Fruit fly (Drosophila melanogaster) whole organism, embryonic: ENCODE results near the gene CG31875.
A peak's percentile ranks its signal among the peaks of the same experiment; 100 is the strongest.

ENCODE experiments used
- B-H1 ChIP-seq: fragments of 200-800 bp; sonication (Bioruptor generic); IDR thresholded peaks from 3 replicates; pipeline ENCODE4 v1.3.6; 2022; ENCODE audit warnings: missing biosample characterization, missing genetic modification characterization
- Bteb2 ChIP-seq: fragments of 200-800 bp; sonication (Bioruptor generic); optimal IDR thresholded peaks from 2 replicates; lab custom pipeline; 2016; ENCODE audit warnings: missing biosample characterization, missing genetic modification characterization
- CG10209 ChIP-seq: fragments of 200-800 bp; sonication (Bioruptor generic); optimal IDR thresholded peaks from 3 replicates; lab custom pipeline; 2017; ENCODE audit warnings: missing biosample characterization, mild to moderate bottlenecking, missing genetic modification characterization, missing genetic modification reagents
- CG11398 ChIP-seq: fragments of 200-800 bp; sonication (Bioruptor generic); optimal IDR thresholded peaks from 2 replicates; lab custom pipeline; 2016; ENCODE audit warnings: missing biosample characterization, missing genetic modification characterization
- CG11696 ChIP-seq: fragments of 200-800 bp; sonication (Bioruptor generic); IDR thresholded peaks from 2 replicates; pipeline ENCODE4 v1.3.6; 2022; ENCODE audit warnings: missing biosample characterization, missing genetic modification characterization
- CG12659 ChIP-seq: fragments of 200-800 bp; sonication (Bioruptor generic); optimal IDR thresholded peaks from 3 replicates; lab custom pipeline; 2017; ENCODE audit warnings: mild to moderate bottlenecking, missing biosample characterization, missing genetic modification reagents, missing genetic modification characterization
- CG12942 ChIP-seq: fragments of 200-800 bp; sonication (Bioruptor generic); optimal IDR thresholded peaks from 3 replicates; lab custom pipeline; 2016; ENCODE audit warnings: missing biosample characterization, missing genetic modification characterization
- CG13287 ChIP-seq: fragments of 200-800 bp; sonication (Bioruptor generic); IDR thresholded peaks from 2 replicates; pipeline ENCODE4 v1.3.6; 2022; ENCODE audit warnings: missing biosample characterization, missing genetic modification characterization; ENCODE audit not compliant: partially characterized antibody
- CG13296 ChIP-seq: fragments of 200-800 bp; sonication (Bioruptor generic); optimal IDR thresholded peaks from 3 replicates; lab custom pipeline; 2018; ENCODE audit warnings: missing biosample characterization, mild to moderate bottlenecking, missing genetic modification characterization
- CG14014 ChIP-seq: fragments of 200-800 bp; sonication (Bioruptor generic); IDR thresholded peaks from 2 replicates; pipeline ENCODE4 v1.3.6; 2022; ENCODE audit warnings: missing biosample characterization, missing genetic modification characterization
- CG14860 ChIP-seq: fragments of 200-800 bp; sonication (Bioruptor generic); IDR thresholded peaks from 3 replicates; pipeline ENCODE4 v1.3.6; 2022; ENCODE audit warnings: missing biosample characterization, missing genetic modification characterization; ENCODE audit not compliant: partially characterized antibody
- CG15073 ChIP-seq: fragments of 200-800 bp; sonication (Bioruptor generic); optimal IDR thresholded peaks from 2 replicates; lab custom pipeline; 2016; ENCODE audit warnings: missing biosample characterization, missing genetic modification characterization
- CG1603 ChIP-seq: fragments of 200-800 bp; sonication (Bioruptor generic); optimal IDR thresholded peaks from 2 replicates; lab custom pipeline; 2019; ENCODE audit warnings: missing biosample characterization, mild to moderate bottlenecking, missing genetic modification characterization, moderate library complexity
- CG17361 ChIP-seq: fragments of 200-800 bp; sonication (Bioruptor generic); IDR thresholded peaks from 3 replicates; pipeline ENCODE4 v1.3.6; 2022; ENCODE audit warnings: missing biosample characterization, missing genetic modification characterization
- CG18599 ChIP-seq: fragments of 200-800 bp; sonication (Bioruptor generic); optimal IDR thresholded peaks from 3 replicates; lab custom pipeline; 2017; ENCODE audit warnings: missing biosample characterization, missing genetic modification characterization, mild to moderate bottlenecking, moderate library complexity, missing genetic modification reagents
- CG31388 ChIP-seq: fragments of 200-800 bp; sonication (Bioruptor generic); optimal IDR thresholded peaks from 2 replicates; lab custom pipeline; 2016; ENCODE audit warnings: missing biosample characterization, missing genetic modification characterization
- CG3281 ChIP-seq: fragments of 200-800 bp; sonication (Bioruptor generic); optimal IDR thresholded peaks from 3 replicates; lab custom pipeline; 2017; ENCODE audit warnings: missing biosample characterization, mild to moderate bottlenecking, missing genetic modification characterization
- CG4617 ChIP-seq: fragments of 200-800 bp; sonication (Bioruptor generic); optimal IDR thresholded peaks from 3 replicates; lab custom pipeline; 2016; ENCODE audit warnings: missing biosample characterization, missing genetic modification characterization, borderline replicate concordance
- CG4730 ChIP-seq: fragments of 200-800 bp; sonication (Bioruptor generic); IDR thresholded peaks from 2 replicates; pipeline ENCODE4 v1.3.6; 2022; ENCODE audit warnings: missing biosample characterization, missing genetic modification characterization
- CG4820 ChIP-seq: fragments of 200-800 bp; sonication (Bioruptor generic); optimal IDR thresholded peaks from 3 replicates; lab custom pipeline; 2016; ENCODE audit warnings: missing biosample characterization, missing genetic modification characterization
- CG5245 ChIP-seq: fragments of 200-800 bp; sonication (Bioruptor generic); optimal IDR thresholded peaks from 3 replicates; lab custom pipeline; 2016; ENCODE audit warnings: missing biosample characterization, missing genetic modification characterization
- CG6765 ChIP-seq: fragments of 200-800 bp; sonication (Bioruptor generic); optimal IDR thresholded peaks from 3 replicates; lab custom pipeline; 2017; ENCODE audit warnings: missing biosample characterization, mild to moderate bottlenecking, missing genetic modification characterization
- CG7372 ChIP-seq: fragments of 200-800 bp; sonication (Bioruptor generic); IDR thresholded peaks from 2 replicates; pipeline ENCODE4 v1.3.6; 2022; ENCODE audit warnings: missing biosample characterization, missing genetic modification characterization
- CG9932 ChIP-seq: fragments of 200-800 bp; sonication (Bioruptor generic); IDR thresholded peaks from 2 replicates; pipeline ENCODE4 v1.3.6; 2022; ENCODE audit warnings: missing biosample characterization, missing genetic modification characterization
- CTCF ChIP-seq: fragments of 200-800 bp; sonication (Bioruptor generic); optimal IDR thresholded peaks from 2 replicates; lab custom pipeline; 2017; ENCODE audit warnings: missing biosample characterization, mild to moderate bottlenecking, missing genetic modification characterization, moderate library complexity
- Camta ChIP-seq: fragments of 200-800 bp; sonication (Bioruptor generic); optimal IDR thresholded peaks from 2 replicates; lab custom pipeline; 2016; ENCODE audit warnings: missing biosample characterization, missing genetic modification characterization
- Dad ChIP-seq: fragments of 200-800 bp; sonication (Bioruptor generic); optimal IDR thresholded peaks from 3 replicates; lab custom pipeline; 2016; ENCODE audit warnings: missing biosample characterization, missing genetic modification characterization
- Dbx ChIP-seq: fragments of 200-800 bp; sonication (Bioruptor generic); IDR thresholded peaks from 3 replicates; pipeline ENCODE4 v1.3.6; 2022; ENCODE audit warnings: missing biosample characterization, missing genetic modification characterization
- Dek ChIP-seq: fragments of 200-800 bp; sonication (Bioruptor generic); optimal IDR thresholded peaks from 3 replicates; lab custom pipeline; 2019; ENCODE audit warnings: missing biosample characterization, mild to moderate bottlenecking, missing genetic modification characterization, moderate library complexity
- Dref ChIP-seq: fragments of 200-800 bp; sonication (Bioruptor generic); IDR thresholded peaks from 2 replicates; pipeline ENCODE4 v1.3.6; 2022; ENCODE audit warnings: missing biosample characterization, missing genetic modification characterization
- Eip74EF ChIP-seq, 2 experiments: fragments of 200-800 bp in 1 of 2; fragments of >200 bp in 1 of 2; sonication (Bioruptor generic) in 1 of 2; optimal IDR thresholded peaks; 2 replicates each; lab custom pipeline; 2017 to 2019; ENCODE audit warnings: missing biosample characterization in 2 of 2, missing genetic modification characterization in 2 of 2, mild to moderate bottlenecking in 1 of 2, moderate library complexity in 1 of 2
- HLH54F ChIP-seq: fragments of 200-800 bp; sonication (Bioruptor generic); optimal IDR thresholded peaks from 3 replicates; lab custom pipeline; 2016; ENCODE audit warnings: missing biosample characterization, missing genetic modification characterization
- HmgD ChIP-seq: fragments of 200-800 bp; sonication (Bioruptor generic); optimal IDR thresholded peaks from 3 replicates; lab custom pipeline; 2016; ENCODE audit warnings: missing biosample characterization, missing genetic modification characterization
- Meics ChIP-seq: fragments of 200-800 bp; sonication (Bioruptor generic); optimal IDR thresholded peaks from 2 replicates; lab custom pipeline; 2017; ENCODE audit warnings: missing biosample characterization, mild to moderate bottlenecking, missing genetic modification characterization
- Six4 ChIP-seq: fragments of 200-800 bp; sonication (Bioruptor generic); optimal IDR thresholded peaks from 2 replicates; lab custom pipeline; 2016; ENCODE audit warnings: missing biosample characterization, missing genetic modification characterization
- al ChIP-seq: fragments of 200-800 bp; sonication (Bioruptor generic); IDR thresholded peaks from 2 replicates; pipeline ENCODE4 v1.3.6; 2022; ENCODE audit warnings: missing biosample characterization, missing genetic modification characterization
- bcd ChIP-seq: fragments of 200-800 bp; sonication (Bioruptor generic); optimal IDR thresholded peaks from 2 replicates; lab custom pipeline; 2017; ENCODE audit warnings: missing biosample characterization, mild to moderate bottlenecking, missing genetic modification characterization
- bowl ChIP-seq: fragments of 200-800 bp; sonication (Bioruptor generic); IDR thresholded peaks from 2 replicates; pipeline ENCODE4 v1.3.6; 2022; ENCODE audit warnings: missing biosample characterization, missing genetic modification characterization
- cg ChIP-seq: fragments of 200-800 bp; sonication (Bioruptor generic); optimal IDR thresholded peaks from 3 replicates; lab custom pipeline; 2019; ENCODE audit warnings: missing biosample characterization, mild to moderate bottlenecking, missing genetic modification characterization, moderate library complexity
- dati ChIP-seq: fragments of 200-800 bp; sonication (Bioruptor generic); IDR thresholded peaks from 2 replicates; pipeline ENCODE4 v1.3.6; 2022; ENCODE audit warnings: missing biosample characterization, missing genetic modification characterization
- emc ChIP-seq: fragments of 200-800 bp; sonication (Bioruptor generic); optimal IDR thresholded peaks from 2 replicates; lab custom pipeline; 2016; ENCODE audit warnings: missing biosample characterization, missing genetic modification characterization
- gcm ChIP-seq: fragments of 200-800 bp; sonication (Bioruptor generic); optimal IDR thresholded peaks from 2 replicates; lab custom pipeline; 2019; ENCODE audit warnings: missing biosample characterization, mild to moderate bottlenecking, missing genetic modification characterization, moderate library complexity
- grn ChIP-seq: fragments of 200-800 bp; sonication (Bioruptor generic); optimal IDR thresholded peaks from 3 replicates; lab custom pipeline; 2017; ENCODE audit warnings: missing biosample characterization, missing genetic modification characterization
- oc ChIP-seq: fragments of 200-800 bp; sonication (Bioruptor generic); optimal IDR thresholded peaks from 2 replicates; lab custom pipeline; 2018; ENCODE audit warnings: missing biosample characterization, mild to moderate bottlenecking, missing genetic modification characterization, moderate library complexity
- pan ChIP-seq, 4 experiments: fragments of >200 bp in 3 of 4; fragments of 200-800 bp in 1 of 4; sonication (Bioruptor generic) in 1 of 4; optimal IDR thresholded peaks in 3 of 4; IDR thresholded peaks in 1 of 4; 2 replicates each; pipeline versions ENCODE4 v1.3.6 to Lab custom; 2017 to 2022; ENCODE audit warnings: missing biosample characterization in 2 of 4, missing genetic modification characterization in 2 of 4, mixed read lengths in 1 of 4
- pros ChIP-seq: fragments of 200-800 bp; sonication (Bioruptor generic); optimal IDR thresholded peaks from 3 replicates; lab custom pipeline; 2019; ENCODE audit warnings: missing biosample characterization, mild to moderate bottlenecking, missing genetic modification characterization, moderate library complexity
- sima ChIP-seq: fragments of 200-800 bp; sonication (Bioruptor generic); optimal IDR thresholded peaks from 2 replicates; lab custom pipeline; 2016; ENCODE audit warnings: missing biosample characterization, missing genetic modification characterization
- tap ChIP-seq: fragments of 200-800 bp; optimal IDR thresholded peaks from 3 replicates; lab custom pipeline; 2019; ENCODE audit warnings: missing biosample characterization, mild to moderate bottlenecking, missing genetic modification characterization, moderate library complexity
- vfl ChIP-seq: fragments of 200-800 bp; sonication (Bioruptor generic); optimal IDR thresholded peaks from 2 replicates; lab custom pipeline; 2016; ENCODE audit warnings: missing biosample characterization, missing genetic modification characterization

CG31875 gene

DNA sequence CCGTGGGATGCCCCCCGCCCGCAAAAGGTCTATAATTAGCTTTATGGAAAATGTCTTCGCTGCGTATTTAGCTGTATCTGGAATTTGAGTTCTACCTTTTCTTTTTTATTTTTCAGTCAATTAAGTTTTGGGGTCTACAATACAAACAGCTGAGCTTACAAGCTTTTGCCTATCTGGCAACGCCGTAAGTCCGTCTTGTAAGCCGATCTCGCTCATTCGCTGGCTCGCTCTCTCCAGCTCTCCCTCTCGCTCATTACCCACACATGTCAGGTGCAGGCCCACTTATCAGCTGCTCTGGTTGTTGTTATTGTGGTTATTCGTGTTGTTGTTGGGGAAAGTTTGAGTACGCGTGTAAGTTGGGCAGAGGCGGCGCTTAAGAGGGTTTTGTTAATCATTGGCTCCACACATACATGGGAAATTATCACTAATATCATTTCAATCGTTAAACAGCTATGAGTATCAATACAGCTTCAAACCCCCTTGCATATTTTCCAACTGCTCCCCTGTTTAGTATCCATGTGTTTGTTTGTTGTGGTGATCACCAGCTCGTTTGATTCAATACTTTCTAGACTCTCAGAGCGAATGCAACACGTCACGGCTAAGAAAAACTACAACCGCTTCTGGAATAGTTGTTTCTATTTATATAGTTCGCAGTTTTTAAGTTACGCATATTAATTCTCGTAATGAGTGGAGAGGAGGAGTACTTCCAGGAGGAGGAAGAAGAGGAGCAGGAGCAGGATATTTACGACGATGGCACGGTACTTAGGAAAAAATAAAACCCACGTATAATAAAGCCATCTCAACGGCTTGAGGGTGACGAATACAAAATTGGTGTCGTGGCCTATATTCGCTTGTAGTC, 7.5 kb upstream of the CG31875 start (continued):
- TF ChIP-seq CG6765 (GFP tag; lab: Kevin White, UChicago) (peak; percentile 92), CG9932 (GFP tag; lab: Robert Waterston, UW) (peak; percentile 99), CG14860 (GFP tag; lab: Robert Waterston, UW) (no peak), CG18599 (peak; percentile 98), CG7372 (GFP tag; lab: Robert Waterston, UW) (peak; percentile 97), pan (optimal IDR thresholded peaks at IDR 0.05; lab: Kevin White, UChicago) (no peak), pan (GFP tag; optimal IDR thresholded peaks at IDR 0.05 in 1 of 2, IDR thresholded peaks at IDR 0.05 in 1 of 2) (peak in 1 of 2 experiments; percentile 98), Dref (peak; percentile 48), CG13287 (GFP tag; lab: Robert Waterston, UW) (peak; percentile 27; the same call in 1 of the 2 replicates), cg (GFP tag; lab: Kevin White, UChicago) (peak; percentile 86), Dad (GFP tag; lab: Kevin White, UChicago) (peak; percentile 97), Six4 (peak; percentile 97), CG10209 (GFP tag; lab: Kevin White, UChicago) (peak; percentile 96), CG11696 (GFP tag; lab: Robert Waterston, UW) (peak; percentile 90), sima (GFP tag; lab: Kevin White, UChicago) (peak; percentile 89), vfl (GFP tag; lab: Kevin White, UChicago) (peak; percentile 97), Dek (tag; lab: Kevin White, UChicago) (peak; percentile 96), al (GFP tag; lab: Robert Waterston, UW) (peak; percentile 98), HLH54F (peak; percentile 98), HmgD (peak; percentile 98), CG3281 (GFP tag; lab: Kevin White, UChicago) (peak; percentile 95), CG12659 (peak; percentile 97), CG4820 (GFP tag; lab: Kevin White, UChicago) (peak; percentile 94), tap (tag; lab: Kevin White, UChicago) (peak; percentile 93), CG15073 (GFP tag; lab: Kevin White, UChicago) (peak; percentile 62), CTCF (GFP tag; lab: Kevin White, UChicago) (peak; percentile 49), CG5245 (GFP tag; lab: Kevin White, UChicago) (peak; percentile 95), CG4730 (GFP tag; lab: Robert Waterston, UW) (peak; percentile 96), CG14014 (GFP tag; lab: Robert Waterston, UW) (peak; percentile 98), bcd (peak; percentile 96), CG11398 (GFP tag; lab: Kevin White, UChicago) (peak; percentile 97), Meics (peak; percentile 97), CG17361 (peak; percentile 92), emc (GFP tag; lab: Kevin White, UChicago) (peak; percentile 96), Dbx (peak; percentile 99), CG13296 (peak; percentile 94), CG4617 (GFP tag; lab: Kevin White, UChicago) (peak; percentile 92), grn (GFP tag; lab: Kevin White, UChicago) (peak; percentile 78), Camta (GFP tag; lab: Kevin White, UChicago) (peak; percentile 96), bowl (GFP tag; lab: Robert Waterston, UW) (peak; percentile 92), gcm (GFP tag; lab: Kevin White, UChicago) (peak; percentile 94), Eip74EF (GFP tag; optimal IDR thresholded peaks at IDR 0.05; lab: Kevin White, UChicago) (no peak), dati (GFP tag; lab: Robert Waterston, UW) (peak; percentile 89), B-H1 (GFP tag; lab: Robert Waterston, UW) (peak; percentile 96), Bteb2 (GFP tag; lab: Kevin White, UChicago) (peak; percentile 95), pros (peak; percentile 68), CG1603 (peak; percentile 98), CG12942 (GFP tag; lab: Kevin White, UChicago) (peak; percentile 96), CG31388 (peak; percentile 94), oc (tag; lab: Kevin White, UChicago) (peak; percentile 97)
